Worm (Caenorhabditis elegans): ENCODE results near the gene cdh-4.

cdh-4 gene

DNA sequence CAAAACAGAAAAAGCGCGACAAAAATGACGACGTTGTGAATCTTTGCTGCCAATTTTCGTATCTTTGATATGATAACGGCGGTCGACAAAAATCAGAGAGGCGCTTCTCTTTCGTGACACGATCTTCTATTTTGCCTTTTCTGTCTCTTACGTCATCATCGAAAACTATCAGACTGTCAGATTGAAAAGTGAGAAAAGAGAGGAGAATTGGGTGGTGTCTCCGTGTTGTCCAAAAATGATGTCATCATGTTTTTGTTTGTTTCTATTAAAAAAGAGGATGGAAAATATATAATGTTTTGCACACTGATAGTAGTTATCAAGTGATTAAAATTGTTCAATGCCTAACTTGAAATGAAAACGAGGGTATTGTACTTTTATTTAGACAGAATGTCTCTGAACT lies 24.1 kb upstream of the cdh-4 start:
- TF ChIP-seq unc-62 (GFP tag; optimal IDR thresholded peaks at IDR 0.05): no peak

DNA sequence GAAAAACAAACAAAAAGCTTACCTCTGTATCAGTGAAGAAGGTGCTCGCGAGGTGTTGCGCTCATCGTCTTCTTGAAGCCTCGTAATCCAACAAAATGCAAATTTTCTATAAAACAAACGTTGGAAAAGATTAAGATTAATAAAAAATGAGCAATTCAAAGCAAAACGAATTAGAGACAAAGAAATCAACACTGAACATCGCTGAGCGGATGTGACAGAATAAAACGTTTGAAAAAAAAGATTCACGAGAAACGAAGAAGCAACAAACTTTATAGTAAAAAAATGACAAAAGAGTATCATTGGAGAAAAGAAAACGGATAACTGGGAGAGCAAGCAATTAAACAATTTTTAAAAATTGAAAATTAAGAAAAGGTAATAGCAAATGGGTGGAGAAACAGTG lies 21.2 kb upstream of the cdh-4 start, which contains the start of the genes C07G2.5 and atf-7:
Gene C07G2.5 (minus strand): TSS at position 101 of the 400 bp plus-strand sequence.
Gene atf-7 (minus strand): TSS at position 108 of the 400 bp plus-strand sequence.
- TF ChIP-seq unc-62 (GFP tag; optimal IDR thresholded peaks at IDR 0.05): no peak

DNA sequence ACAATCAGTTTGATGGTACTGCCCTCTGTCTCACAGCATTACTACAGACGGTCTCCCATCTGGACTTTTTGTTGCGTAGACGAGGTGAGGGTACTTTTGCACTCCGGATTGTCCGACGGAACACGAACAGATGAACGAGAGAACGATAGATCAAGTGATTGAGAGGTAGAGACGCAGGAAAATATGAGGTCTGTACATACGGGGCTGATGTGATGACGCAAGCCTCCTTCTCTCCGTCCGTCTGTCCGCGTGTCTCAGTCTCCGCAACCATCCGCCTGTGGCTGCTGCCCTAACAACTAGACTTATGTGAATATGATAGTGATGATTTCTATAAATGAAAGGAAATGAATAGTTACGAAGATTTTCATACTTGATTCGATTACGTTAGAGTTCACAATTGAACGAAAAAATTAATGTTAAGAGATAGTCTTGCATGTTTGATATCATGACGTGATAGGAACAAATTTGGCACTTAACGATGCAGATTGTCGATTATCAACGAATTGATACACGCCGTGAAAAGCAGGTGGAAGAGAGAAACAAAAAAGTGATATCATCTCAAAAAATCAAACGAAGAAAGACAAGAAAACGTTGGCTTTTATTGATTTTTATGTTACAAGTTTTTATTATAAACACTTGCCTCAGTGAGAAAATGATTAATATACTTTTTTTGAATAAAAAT lies 17.5 kb upstream of the cdh-4 start:
- TF ChIP-seq unc-62 (GFP tag; optimal IDR thresholded peaks at IDR 0.05): no peak

DNA sequence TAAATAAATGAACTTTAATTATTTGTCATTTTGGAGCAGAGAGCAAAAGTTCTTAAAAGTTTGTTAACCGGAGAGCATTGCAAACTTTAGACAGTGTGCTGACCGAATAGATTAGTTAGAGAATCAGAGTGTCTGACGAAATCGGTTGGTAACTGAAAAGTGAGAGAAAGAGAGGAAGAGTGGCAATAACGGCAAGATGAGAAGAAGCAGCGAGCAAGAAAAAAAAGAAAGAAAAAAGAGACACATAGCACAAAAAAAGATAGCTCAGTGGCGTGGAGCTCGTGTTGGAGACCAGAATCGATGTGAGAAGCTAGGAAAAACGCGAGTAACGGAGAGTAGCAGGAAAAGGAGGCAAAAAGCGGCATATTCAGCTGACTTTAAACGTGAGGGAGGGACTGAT lies 15.8 kb upstream of the cdh-4 start:
- TF ChIP-seq unc-62 (GFP tag; optimal IDR thresholded peaks at IDR 0.05): no peak

DNA sequence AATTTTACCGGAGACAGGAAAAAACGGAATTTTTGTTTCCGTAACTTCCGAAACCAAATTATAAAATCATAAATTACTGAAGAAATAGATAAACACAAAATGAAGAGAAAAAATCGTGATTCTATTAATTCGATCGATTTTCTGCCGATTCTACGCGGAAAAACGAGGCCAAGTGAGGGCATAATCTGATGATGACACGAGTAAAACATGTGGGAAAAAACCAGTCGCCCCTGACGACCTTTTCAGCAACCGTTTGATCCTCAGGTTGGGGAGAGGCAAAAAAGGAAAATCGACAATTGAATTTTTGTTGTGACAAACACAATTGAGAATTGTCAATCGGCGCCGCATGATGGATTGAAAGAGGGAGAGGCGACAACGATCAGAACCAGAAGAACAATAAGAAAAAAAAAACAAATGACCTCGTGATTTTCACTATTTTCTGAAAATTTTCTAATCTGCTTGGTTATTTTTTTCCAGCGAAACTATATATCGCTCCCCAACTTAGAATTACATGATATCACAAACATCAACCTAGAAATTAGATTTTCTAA lies 15.1 kb upstream of the cdh-4 start:
- TF ChIP-seq unc-62 (GFP tag; optimal IDR thresholded peaks at IDR 0.05): no peak

DNA sequence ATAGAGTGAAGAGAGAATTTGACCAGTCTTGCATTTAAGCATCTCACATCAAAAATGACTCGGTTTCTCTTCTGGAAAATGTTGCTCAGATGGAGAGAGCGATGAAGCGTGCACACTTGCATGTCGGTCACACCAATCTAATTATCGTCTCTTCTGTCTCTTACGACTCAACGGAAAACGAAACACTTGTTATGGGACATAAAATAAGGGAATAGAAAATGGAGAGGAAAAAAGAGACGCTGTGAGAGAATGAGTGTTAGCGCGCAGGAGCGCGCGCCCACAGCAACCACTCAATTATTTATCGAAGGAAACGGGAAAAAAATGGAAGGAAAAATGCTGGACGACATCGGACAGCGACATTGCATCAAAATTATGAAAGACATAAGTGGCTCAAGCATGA lies 14.4 kb upstream of the cdh-4 start:
- TF ChIP-seq unc-62 (GFP tag; optimal IDR thresholded peaks at IDR 0.05): no peak

DNA sequence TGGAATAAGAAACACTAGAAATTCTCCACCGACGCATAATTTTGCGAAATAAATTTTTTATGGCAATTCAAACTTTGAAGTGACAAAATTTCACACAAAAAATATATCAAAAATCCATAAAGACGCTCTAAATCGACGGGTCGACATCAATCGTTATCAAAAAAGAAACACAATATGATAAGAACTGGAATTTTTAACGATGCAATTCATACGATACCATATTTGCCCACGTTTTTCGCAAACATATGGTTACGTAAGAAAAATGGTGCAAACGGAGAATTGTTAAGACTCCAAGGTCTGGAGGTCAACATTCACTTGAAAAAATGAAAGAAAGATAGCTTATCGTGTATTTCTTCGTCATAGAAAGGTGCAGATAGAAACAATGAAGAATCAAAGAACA lies 14.0 kb upstream of the cdh-4 start:
- TF ChIP-seq unc-62 (GFP tag; optimal IDR thresholded peaks at IDR 0.05): no peak

DNA sequence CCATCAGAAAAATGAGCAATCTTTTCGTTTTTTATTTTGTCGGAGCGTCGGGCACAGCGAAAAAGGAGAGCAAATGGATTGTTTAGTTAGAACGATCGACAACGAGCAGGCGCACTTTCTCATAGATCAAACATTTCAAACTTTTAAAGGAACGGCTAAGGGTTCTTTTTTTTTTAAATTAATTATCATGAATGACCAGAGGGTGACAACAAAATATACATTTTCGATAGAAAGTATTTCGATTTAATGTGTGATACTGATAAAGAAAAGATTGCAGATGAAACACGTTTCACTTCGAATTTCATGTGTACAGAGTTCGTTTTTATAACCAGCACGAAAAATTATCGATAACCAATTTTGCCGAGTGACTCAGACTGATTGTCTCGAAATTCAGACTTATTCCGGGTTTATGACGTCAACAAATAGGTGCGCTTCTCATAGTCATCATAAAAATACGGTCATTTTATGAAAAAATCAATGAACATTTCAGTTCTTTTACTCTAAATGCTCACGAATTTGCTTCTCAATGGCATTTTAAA lies 13.5 kb upstream of the cdh-4 start:
- TF ChIP-seq unc-62 (GFP tag; optimal IDR thresholded peaks at IDR 0.05): no peak

DNA sequence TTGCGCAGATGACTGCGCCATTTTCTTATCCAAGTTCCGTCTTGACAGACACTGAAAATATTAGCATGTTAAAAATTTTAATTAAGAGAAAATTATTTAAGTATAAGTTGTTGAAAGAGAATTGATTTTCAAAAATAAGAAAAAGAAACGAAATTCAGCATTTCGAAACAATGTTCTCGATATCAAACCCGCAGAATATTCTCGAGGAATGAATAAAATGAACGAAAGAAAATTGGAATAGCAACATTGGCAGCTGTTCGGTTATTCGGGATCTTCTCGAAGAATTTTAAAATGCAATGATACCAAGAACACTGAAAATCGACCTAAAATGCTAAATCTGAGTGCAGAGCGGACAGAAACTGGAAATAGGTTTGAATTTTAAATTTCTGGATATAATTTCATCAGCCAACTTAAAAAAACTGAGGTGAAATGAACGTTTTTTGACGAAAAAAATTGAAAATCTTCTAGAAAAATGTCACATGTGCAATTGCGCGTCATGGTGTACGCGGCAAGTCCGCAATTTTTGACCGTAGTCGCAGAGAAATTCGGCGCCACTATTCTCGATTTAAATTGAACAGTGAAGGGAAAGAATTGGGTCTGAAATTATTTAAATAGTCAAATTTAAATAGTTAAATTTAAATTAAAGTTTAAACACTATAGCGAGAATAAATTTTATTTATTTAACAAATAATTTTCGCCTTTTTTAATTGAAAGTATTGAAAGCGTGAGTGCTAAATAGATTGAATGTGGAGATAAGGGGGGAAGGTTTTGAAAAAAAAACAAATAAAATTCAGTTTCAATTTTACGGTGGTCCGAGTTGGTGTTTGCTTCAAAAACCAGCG lies 11.9 kb upstream of the cdh-4 start, which contains the start of the genes cct-5 and F25F2.1:
Gene cct-5 (minus strand): TSS at position 51 of the 842 bp plus-strand sequence.
Gene F25F2.1 (plus strand): TSS at position 792 of the 842 bp plus-strand sequence.
- TF ChIP-seq unc-62 (GFP tag; optimal IDR thresholded peaks at IDR 0.05): no peak

DNA sequence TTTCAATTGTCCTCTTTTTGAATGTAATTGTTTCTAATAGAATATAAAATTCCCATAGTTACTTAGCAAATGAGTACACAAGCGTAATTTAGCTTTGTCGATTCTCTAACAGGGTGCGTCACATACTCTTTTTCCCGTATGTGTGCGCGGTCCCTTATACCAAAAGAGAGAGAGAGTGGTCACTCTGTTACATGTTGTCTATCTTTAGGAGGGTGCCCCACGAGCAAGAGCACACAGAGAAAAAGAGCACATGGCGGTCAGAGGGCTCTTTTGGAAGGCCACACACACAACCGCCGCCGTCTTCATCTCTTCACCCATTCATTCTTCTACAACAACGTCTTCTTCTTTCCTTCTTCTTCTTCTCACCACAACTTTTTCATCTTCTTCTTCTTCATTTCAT lies 6.2 kb upstream of the cdh-4 start:
- no peak for TF ChIP-seq unc-62 (GFP tag; optimal IDR thresholded peaks at IDR 0.05)

DNA sequence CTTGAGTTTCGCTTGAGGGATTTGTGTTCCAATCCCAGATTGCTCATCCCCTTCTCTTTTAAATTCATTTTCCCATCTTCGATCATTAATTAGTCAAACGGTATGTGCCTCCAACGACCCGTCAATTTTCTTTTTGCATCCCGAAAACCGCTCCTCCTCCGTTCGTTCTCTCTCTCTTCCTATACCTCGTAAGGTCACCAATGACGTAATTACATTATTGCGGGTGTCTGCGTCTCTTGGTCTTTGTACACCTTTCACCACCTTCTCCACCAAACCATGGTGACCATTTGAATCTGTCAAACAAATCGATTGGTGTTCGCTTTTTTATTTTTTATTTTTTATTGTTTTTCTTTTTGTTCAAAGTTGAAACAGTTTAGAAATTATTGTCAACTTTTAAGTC lies 5.0 kb upstream of the cdh-4 start:
- TF ChIP-seq unc-62 (GFP tag; optimal IDR thresholded peaks at IDR 0.05): no peak

DNA sequence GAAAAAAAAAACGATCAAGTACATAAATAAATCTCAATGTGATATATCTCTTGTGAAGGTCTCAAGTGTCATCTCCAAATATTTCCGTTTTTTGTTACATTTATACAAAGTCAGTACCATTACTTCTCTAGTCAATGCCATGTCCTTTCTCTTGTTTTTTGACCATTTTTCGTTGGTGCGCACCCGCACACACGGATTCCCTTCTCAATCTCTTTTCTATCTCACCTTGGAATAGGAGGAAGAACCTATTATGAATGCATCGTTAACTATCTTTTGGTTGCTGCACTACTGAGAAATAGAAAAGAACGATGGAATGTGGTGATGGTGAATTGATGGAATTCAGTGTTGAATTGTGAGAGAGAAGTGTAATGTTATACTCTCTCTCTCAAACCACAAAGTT lies 2.4 kb upstream of the cdh-4 start:
- TF ChIP-seq unc-62 (GFP tag; optimal IDR thresholded peaks at IDR 0.05): no peak

DNA sequence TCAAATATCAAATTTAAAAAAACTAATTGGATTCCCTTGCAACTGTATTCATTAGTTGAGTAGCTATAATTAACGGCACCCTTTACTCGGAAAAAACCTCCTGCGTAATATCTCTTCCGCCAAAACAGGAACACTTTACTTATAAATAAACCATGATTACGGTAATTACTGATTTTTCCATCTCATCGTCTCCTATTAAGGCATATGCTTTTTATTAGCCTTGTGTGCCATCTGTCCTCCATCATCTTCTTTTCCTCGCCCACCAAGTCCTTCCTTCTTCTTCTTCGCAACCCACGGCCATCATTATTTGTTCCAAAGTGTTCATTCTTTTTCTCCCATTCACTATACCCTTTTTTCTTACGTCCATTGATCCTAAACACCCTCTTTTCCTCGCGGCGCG lies 747 bp upstream of the cdh-4 start:
- TF ChIP-seq unc-62 (GFP tag; optimal IDR thresholded peaks at IDR 0.05): no peak

DNA sequence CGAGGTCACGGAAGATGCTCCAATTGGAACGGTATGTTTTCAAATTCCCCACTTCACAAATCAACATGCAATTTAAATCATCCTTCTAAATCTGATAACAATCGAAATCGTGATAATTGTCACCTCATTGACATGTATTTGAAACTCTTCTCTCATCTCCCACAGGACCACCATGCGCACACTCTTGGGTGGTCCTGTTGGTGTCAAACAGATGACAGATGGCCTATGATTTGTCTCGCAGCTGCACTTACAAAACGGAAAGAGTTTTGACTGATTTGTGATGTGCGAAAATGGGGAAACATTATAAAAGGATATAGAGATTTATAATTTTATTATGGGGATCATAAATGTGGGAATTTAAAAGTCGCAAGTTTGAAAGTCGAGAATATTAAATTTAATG lies 3.3 kb downstream of the cdh-4 start:
- no peak for TF ChIP-seq unc-62 (GFP tag; optimal IDR thresholded peaks at IDR 0.05)

DNA sequence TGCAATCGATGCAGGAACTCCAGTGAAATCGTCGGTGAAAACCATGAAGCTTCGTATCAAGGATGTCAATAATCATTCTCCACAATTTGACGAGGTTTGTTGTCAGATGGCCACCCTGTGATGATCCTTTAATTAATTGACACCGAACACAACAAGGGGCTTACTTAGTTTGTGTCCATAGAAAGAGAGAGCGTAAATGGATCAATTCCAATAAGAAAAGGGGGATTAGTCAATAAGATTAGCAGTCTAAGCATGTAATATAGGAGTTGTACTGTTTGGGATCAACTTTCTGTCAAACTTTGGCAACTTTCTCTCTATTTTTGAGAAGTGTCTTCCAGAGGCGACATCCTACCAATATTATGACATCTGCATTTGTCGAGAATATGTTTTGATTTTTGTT lies 3.9 kb downstream of the cdh-4 start:
- TF ChIP-seq unc-62 (GFP tag; optimal IDR thresholded peaks at IDR 0.05): no peak

DNA sequence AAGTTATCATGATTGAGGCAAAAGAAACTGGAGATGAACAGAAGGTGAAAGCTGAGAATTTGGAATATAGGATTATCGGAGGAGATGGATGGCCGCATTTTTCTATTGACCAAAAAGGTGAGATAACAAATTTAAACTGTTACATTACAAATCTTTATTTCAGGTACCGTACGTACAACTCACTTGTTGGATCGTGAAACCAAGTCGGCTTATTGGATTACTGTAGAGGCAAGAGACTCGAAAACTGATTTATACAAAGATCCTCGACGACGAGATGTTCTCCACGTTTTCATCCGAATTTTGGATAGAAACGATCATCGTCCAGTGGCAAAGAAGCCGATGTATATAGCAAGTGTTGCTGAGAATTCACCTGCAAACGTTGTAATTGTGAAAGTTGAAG lies 5.8 kb downstream of the cdh-4 start:
- TF ChIP-seq unc-62 (GFP tag; optimal IDR thresholded peaks at IDR 0.05): no peak
